Fruit fly (Drosophila melanogaster) whole organism, adult: ENCODE data around the gene lin-28.

Experiments used
- CG11617 ChIP-seq: fragments of 200-800 bp; sonication (Bioruptor generic); optimal IDR thresholded peaks from 2 replicates; lab custom pipeline; 2017; ENCODE audit warnings: mild to moderate bottlenecking, missing biosample characterization, missing genetic modification reagents, missing genetic modification characterization
- CG12768 ChIP-seq: fragments of 200-800 bp; sonication (Bioruptor generic); optimal IDR thresholded peaks from 2 replicates; lab custom pipeline; 2017; ENCODE audit warnings: missing biosample characterization, missing genetic modification characterization, mild to moderate bottlenecking, moderate library complexity, missing genetic modification reagents
- CG14711 ChIP-seq: fragments of 200-800 bp; sonication (Bioruptor generic); optimal IDR thresholded peaks from 2 replicates; lab custom pipeline; 2018; ENCODE audit warnings: missing biosample characterization, mild to moderate bottlenecking, missing genetic modification characterization, moderate library complexity
- CG1620 ChIP-seq: fragments of 200-800 bp; sonication (Bioruptor generic); optimal IDR thresholded peaks from 2 replicates; lab custom pipeline; 2016; ENCODE audit warnings: missing biosample characterization, missing genetic modification characterization
- CG33017 ChIP-seq: fragments of 200-800 bp; sonication (Bioruptor generic); optimal IDR thresholded peaks from 2 replicates; lab custom pipeline; 2018; ENCODE audit warnings: missing biosample characterization, mild to moderate bottlenecking, missing genetic modification characterization, moderate library complexity
- Crg-1 ChIP-seq: fragments of 200-800 bp; sonication (Bioruptor generic); optimal IDR thresholded peaks from 2 replicates; lab custom pipeline; 2016; ENCODE audit warnings: missing biosample characterization, missing genetic modification characterization
- Hr96 ChIP-seq: fragments of 200-800 bp; sonication (Bioruptor generic); optimal IDR thresholded peaks from 2 replicates; lab custom pipeline; 2016; ENCODE audit warnings: missing biosample characterization, missing genetic modification characterization
- bab1 ChIP-seq: fragments of 200-800 bp; sonication (Bioruptor generic); optimal IDR thresholded peaks from 3 replicates; lab custom pipeline; 2019; ENCODE audit warnings: missing biosample characterization, mild to moderate bottlenecking, missing genetic modification characterization, moderate library complexity
- cic ChIP-seq: fragments of 200-800 bp; sonication (Bioruptor generic); optimal IDR thresholded peaks from 2 replicates; lab custom pipeline; 2017; ENCODE audit warnings: missing biosample characterization, mild to moderate bottlenecking, missing genetic modification characterization, moderate library complexity
- kay ChIP-seq: fragments of 200-800 bp; sonication (Bioruptor generic); peaks from one replicate; lab custom pipeline; 2016; ENCODE audit warnings: missing biosample characterization, missing genetic modification characterization, borderline replicate concordance
- ovo ChIP-seq: fragments of 200-800 bp; sonication (Bioruptor generic); optimal IDR thresholded peaks from 2 replicates; lab custom pipeline; 2016; ENCODE audit warnings: missing biosample characterization, missing genetic modification characterization
- tj ChIP-seq: fragments of 200-800 bp; sonication (Bioruptor generic); optimal IDR thresholded peaks from 3 replicates; lab custom pipeline; 2017; ENCODE audit warnings: missing biosample characterization, mild to moderate bottlenecking, missing genetic modification characterization, moderate library complexity
- toe ChIP-seq: fragments of 200-800 bp; sonication (Bioruptor generic); optimal IDR thresholded peaks from 2 replicates; lab custom pipeline; 2016; ENCODE audit warnings: missing biosample characterization, missing genetic modification characterization

dm6 chr3L:5608786-5609370 lies 45.6 kb upstream of the lin-28 start:
- no peak for TF ChIP-seq Hr96 (GFP tag; lab: Kevin White, UChicago)
- no peak for TF ChIP-seq CG14711 (tag; lab: Kevin White, UChicago)
- no peak for TF ChIP-seq CG1620
- no peak for TF ChIP-seq kay (GFP tag; lab: Kevin White, UChicago)
- TF ChIP-seq bab1 (GFP tag; lab: Kevin White, UChicago) = no peak
- TF ChIP-seq tj = no peak
- no peak for TF ChIP-seq CG33017 (tag; lab: Kevin White, UChicago)
- no peak for TF ChIP-seq CG12768 (GFP tag; lab: Kevin White, UChicago)
- no peak for TF ChIP-seq toe (GFP tag; lab: Kevin White, UChicago)
- no peak for TF ChIP-seq ovo (GFP tag; lab: Kevin White, UChicago)
- no peak for TF ChIP-seq CG11617 (GFP tag; lab: Kevin White, UChicago)
- no peak for TF ChIP-seq cic (GFP tag; lab: Kevin White, UChicago)
- no peak for TF ChIP-seq Crg-1 (GFP tag; lab: Kevin White, UChicago)
